Fruit fly (Drosophila melanogaster) whole organism, adult: Measurements from ENCODE around the gene orion.

Experiments
- CG11617 ChIP-seq: fragments of 200-800 bp; sonication (Bioruptor generic); optimal IDR thresholded peaks from 2 replicates; lab custom pipeline; 2017; ENCODE audit warnings: mild to moderate bottlenecking, missing biosample characterization, missing genetic modification reagents, missing genetic modification characterization
- CG5204 ChIP-seq: fragments of 200-800 bp; sonication (Bioruptor generic); optimal IDR thresholded peaks from 2 replicates; lab custom pipeline; 2016; ENCODE audit warnings: missing biosample characterization, missing genetic modification characterization
- CG7045 ChIP-seq: fragments of 200-800 bp; sonication (Bioruptor generic); optimal IDR thresholded peaks from 2 replicates; lab custom pipeline; 2017; ENCODE audit warnings: missing biosample characterization, mild to moderate bottlenecking, missing genetic modification characterization
- CG7101 ChIP-seq: fragments of 200-800 bp; sonication (Bioruptor generic); optimal IDR thresholded peaks from 2 replicates; lab custom pipeline; 2018; ENCODE audit warnings: missing biosample characterization, mild to moderate bottlenecking, missing genetic modification characterization, moderate library complexity
- Clk ChIP-seq: fragments of 200-800 bp; sonication (Bioruptor generic); optimal IDR thresholded peaks from 2 replicates; lab custom pipeline; 2017; ENCODE audit warnings: missing biosample characterization, missing genetic modification characterization
- bab1 ChIP-seq: fragments of 200-800 bp; sonication (Bioruptor generic); optimal IDR thresholded peaks from 3 replicates; lab custom pipeline; 2019; ENCODE audit warnings: missing biosample characterization, mild to moderate bottlenecking, missing genetic modification characterization, moderate library complexity
- cic ChIP-seq: fragments of 200-800 bp; sonication (Bioruptor generic); optimal IDR thresholded peaks from 2 replicates; lab custom pipeline; 2017; ENCODE audit warnings: missing biosample characterization, mild to moderate bottlenecking, missing genetic modification characterization, moderate library complexity
- kay ChIP-seq: fragments of 200-800 bp; sonication (Bioruptor generic); peaks from one replicate; lab custom pipeline; 2016; ENCODE audit warnings: missing biosample characterization, missing genetic modification characterization, borderline replicate concordance
- ovo ChIP-seq: fragments of 200-800 bp; sonication (Bioruptor generic); optimal IDR thresholded peaks from 2 replicates; lab custom pipeline; 2016; ENCODE audit warnings: missing biosample characterization, missing genetic modification characterization
- pad ChIP-seq: fragments of 200-800 bp; sonication (Bioruptor generic); optimal IDR thresholded peaks from 3 replicates; lab custom pipeline; 2017; ENCODE audit warnings: missing biosample characterization, missing genetic modification characterization, mild to moderate bottlenecking, moderate library complexity, missing genetic modification reagents
- toe ChIP-seq: fragments of 200-800 bp; sonication (Bioruptor generic); optimal IDR thresholded peaks from 2 replicates; lab custom pipeline; 2016; ENCODE audit warnings: missing biosample characterization, missing genetic modification characterization

orion gene

dm6 chrX:7891596-7892538 lies 54.8 kb downstream of the orion start, which contains the start of gene Nek2:
Gene Nek2, minus strand, starts transcription at chrX:7891646.
- TF ChIP-seq Clk (GFP tag; lab: Kevin White, UChicago) (no peak), toe (GFP tag; lab: Kevin White, UChicago) (no peak), CG7045 (GFP tag; lab: Kevin White, UChicago) (no peak), CG11617 (GFP tag; lab: Kevin White, UChicago) (no peak), cic (no peak), ovo (GFP tag; lab: Kevin White, UChicago) (peak; percentile 42), pad (GFP tag; lab: Kevin White, UChicago) (peak; percentile 93), CG5204 (GFP tag; lab: Kevin White, UChicago) (no peak), bab1 (GFP tag; lab: Kevin White, UChicago) (peak; percentile 34), kay (GFP tag; lab: Kevin White, UChicago) (no peak), CG7101 (no peak)
